Fruit fly (Drosophila melanogaster) whole organism, adult: Measurements from ENCODE around the gene CG9692.

Source experiments
- CG12768 ChIP-seq: fragments of 200-800 bp; sonication (Bioruptor generic); optimal IDR thresholded peaks from 2 replicates; lab custom pipeline; 2017; ENCODE audit warnings: missing biosample characterization, missing genetic modification characterization, mild to moderate bottlenecking, moderate library complexity, missing genetic modification reagents
- CG14711 ChIP-seq: fragments of 200-800 bp; sonication (Bioruptor generic); optimal IDR thresholded peaks from 2 replicates; lab custom pipeline; 2018; ENCODE audit warnings: missing biosample characterization, mild to moderate bottlenecking, missing genetic modification characterization, moderate library complexity
- CG1620 ChIP-seq: fragments of 200-800 bp; sonication (Bioruptor generic); optimal IDR thresholded peaks from 2 replicates; lab custom pipeline; 2016; ENCODE audit warnings: missing biosample characterization, missing genetic modification characterization
- CG5204 ChIP-seq: fragments of 200-800 bp; sonication (Bioruptor generic); optimal IDR thresholded peaks from 2 replicates; lab custom pipeline; 2016; ENCODE audit warnings: missing biosample characterization, missing genetic modification characterization
- CG7101 ChIP-seq: fragments of 200-800 bp; sonication (Bioruptor generic); optimal IDR thresholded peaks from 2 replicates; lab custom pipeline; 2018; ENCODE audit warnings: missing biosample characterization, mild to moderate bottlenecking, missing genetic modification characterization, moderate library complexity
- Clk ChIP-seq: fragments of 200-800 bp; sonication (Bioruptor generic); optimal IDR thresholded peaks from 2 replicates; lab custom pipeline; 2017; ENCODE audit warnings: missing biosample characterization, missing genetic modification characterization
- Mnt ChIP-seq: fragments of 200-800 bp; sonication (Bioruptor generic); optimal IDR thresholded peaks from 2 replicates; lab custom pipeline; 2016; ENCODE audit warnings: missing biosample characterization, mild to moderate bottlenecking, missing genetic modification characterization
- bab1 ChIP-seq: fragments of 200-800 bp; sonication (Bioruptor generic); optimal IDR thresholded peaks from 3 replicates; lab custom pipeline; 2019; ENCODE audit warnings: missing biosample characterization, mild to moderate bottlenecking, missing genetic modification characterization, moderate library complexity
- cic ChIP-seq: fragments of 200-800 bp; sonication (Bioruptor generic); optimal IDR thresholded peaks from 2 replicates; lab custom pipeline; 2017; ENCODE audit warnings: missing biosample characterization, mild to moderate bottlenecking, missing genetic modification characterization, moderate library complexity
- tj ChIP-seq: fragments of 200-800 bp; sonication (Bioruptor generic); optimal IDR thresholded peaks from 3 replicates; lab custom pipeline; 2017; ENCODE audit warnings: missing biosample characterization, mild to moderate bottlenecking, missing genetic modification characterization, moderate library complexity

The CG9692 gene

DNA sequence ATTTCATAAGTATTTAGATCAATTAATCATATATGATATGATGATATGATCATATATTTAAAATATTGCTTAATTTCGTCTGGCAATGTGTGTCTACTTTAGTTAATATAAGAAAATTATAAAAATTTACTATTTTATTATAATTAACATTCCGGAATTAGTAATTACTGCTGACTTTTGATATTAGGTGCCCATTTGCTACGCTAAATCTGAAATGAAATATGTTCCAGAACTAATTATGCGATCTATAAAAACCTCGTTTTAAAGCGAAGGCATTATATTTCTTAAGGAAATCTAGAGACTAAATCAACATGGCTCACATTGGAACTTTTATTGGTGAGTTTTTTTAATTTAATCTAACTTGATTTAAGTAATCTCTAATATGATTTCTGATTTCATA is 50.4 kb downstream of the CG9692 start, which contains the start of gene CG42852:
Gene CG42852 (plus strand): TSS at position 301 of the 400 bp plus-strand sequence.
- TF ChIP-seq cic (GFP tag; lab: Kevin White, UChicago): no peak
- TF ChIP-seq Clk (GFP tag; lab: Kevin White, UChicago): no peak
- no peak for TF ChIP-seq tj
- no peak for TF ChIP-seq CG7101 (tag; lab: Kevin White, UChicago)
- TF ChIP-seq Mnt (GFP tag; lab: Kevin White, UChicago): no peak
- no peak for TF ChIP-seq bab1 (GFP tag; lab: Kevin White, UChicago)
- TF ChIP-seq CG14711 (tag; lab: Kevin White, UChicago): no peak
- no peak for TF ChIP-seq CG12768 (GFP tag; lab: Kevin White, UChicago)
- no peak for TF ChIP-seq CG1620
- no peak for TF ChIP-seq CG5204 (GFP tag; lab: Kevin White, UChicago)
